Worm (Caenorhabditis elegans) whole organism, late embryonic: Measurements from ENCODE around the gene nspg-14.

Experiments
- C08G9.2 ChIP-seq: sonication (generic microtip); optimal IDR thresholded peaks from 2 replicates; lab custom pipeline; 2016; ENCODE audit warnings: mild to moderate bottlenecking, missing genetic modification characterization, moderate library complexity, missing compliant biosample characterization
- C38D4.7 ChIP-seq: fragments of 200-800 bp; sonication (Bioruptor generic); optimal IDR thresholded peaks from 2 replicates; lab custom pipeline; 2018; ENCODE audit warnings: mild to moderate bottlenecking, missing genetic modification characterization, moderate library complexity, missing compliant biosample characterization
- F13H6.1 ChIP-seq: sonication (generic microtip); optimal IDR thresholded peaks from 2 replicates; lab custom pipeline; 2016; ENCODE audit warnings: missing genetic modification characterization, missing compliant biosample characterization
- T23F11.4 ChIP-seq: fragments of 200-800 bp; sonication (Bioruptor generic); optimal IDR thresholded peaks from 2 replicates; lab custom pipeline; 2018; ENCODE audit warnings: mild to moderate bottlenecking, missing genetic modification characterization, missing compliant biosample characterization
- ahr-1 ChIP-seq: sonication (generic microtip); optimal IDR thresholded peaks from 2 replicates; lab custom pipeline; 2016; ENCODE audit warnings: missing genetic modification characterization, missing compliant biosample characterization
- ceh-14 ChIP-seq: sonication (generic microtip); optimal IDR thresholded peaks from 2 replicates; lab custom pipeline; 2016; ENCODE audit warnings: missing genotype, missing genetic modification characterization, missing compliant biosample characterization
- ceh-18 ChIP-seq: sonication (generic microtip); optimal IDR thresholded peaks from 2 replicates; lab custom pipeline; 2016; ENCODE audit warnings: missing genetic modification characterization, missing compliant biosample characterization
- ceh-19 ChIP-seq: fragments of 200-800 bp; sonication (Bioruptor generic); optimal IDR thresholded peaks from 2 replicates; lab custom pipeline; 2018; ENCODE audit warnings: mild to moderate bottlenecking, missing genetic modification characterization, missing compliant biosample characterization
- ceh-30 ChIP-seq: fragments of 150-350 bp; optimal IDR thresholded peaks from 2 replicates; lab custom pipeline; 2014; ENCODE audit warnings: missing biosample characterization, missing genetic modification characterization
- ceh-31 ChIP-seq: sonication (generic microtip); optimal IDR thresholded peaks from 2 replicates; lab custom pipeline; 2016; ENCODE audit warnings: missing genetic modification characterization, missing compliant biosample characterization
- ceh-34 ChIP-seq: sonication (generic microtip); optimal IDR thresholded peaks from 2 replicates; lab custom pipeline; 2016; ENCODE audit warnings: mild to moderate bottlenecking, missing genetic modification characterization, missing compliant biosample characterization
- ceh-9 ChIP-seq: sonication (generic microtip); optimal IDR thresholded peaks from 2 replicates; lab custom pipeline; 2016; ENCODE audit warnings: mild to moderate bottlenecking, missing genetic modification characterization, inconsistent platforms, missing compliant biosample characterization
- che-1 ChIP-seq: sonication (generic microtip); optimal IDR thresholded peaks from 2 replicates; lab custom pipeline; 2016; ENCODE audit warnings: mild to moderate bottlenecking, missing genetic modification characterization, missing compliant biosample characterization
- dmd-4 ChIP-seq: sonication (generic microtip); optimal IDR thresholded peaks from 2 replicates; lab custom pipeline; 2016; ENCODE audit warnings: borderline replicate concordance, missing genetic modification characterization, missing compliant biosample characterization
- dve-1 ChIP-seq: sonication (generic microtip); optimal IDR thresholded peaks from 2 replicates; lab custom pipeline; 2017; ENCODE audit warnings: antibody characterized with exemption, mild to moderate bottlenecking, missing genetic modification characterization, missing compliant biosample characterization
- elt-2 ChIP-seq: sonication (generic microtip); optimal IDR thresholded peaks from 2 replicates; lab custom pipeline; 2016; ENCODE audit warnings: missing genetic modification reagents, missing genetic modification characterization, missing compliant biosample characterization
- elt-4 ChIP-seq: sonication (generic microtip); optimal IDR thresholded peaks from 2 replicates; lab custom pipeline; 2016; ENCODE audit warnings: missing genetic modification characterization, missing compliant biosample characterization
- ets-4 ChIP-seq: sonication (generic microtip); optimal IDR thresholded peaks from 2 replicates; lab custom pipeline; 2016; ENCODE audit warnings: missing genetic modification characterization, missing compliant biosample characterization
- fkh-6 ChIP-seq: sonication (generic microtip); optimal IDR thresholded peaks from 2 replicates; lab custom pipeline; 2016; ENCODE audit warnings: missing genetic modification characterization, missing compliant biosample characterization
- hlh-13 ChIP-seq: fragments of 200-800 bp; sonication (Bioruptor generic); optimal IDR thresholded peaks from 2 replicates; lab custom pipeline; 2018; ENCODE audit warnings: mild to moderate bottlenecking, missing genetic modification characterization, missing compliant biosample characterization
- hlh-8 ChIP-seq: sonication (generic microtip); optimal IDR thresholded peaks from 2 replicates; lab custom pipeline; 2016; ENCODE audit warnings: missing genotype, missing genetic modification characterization, missing compliant biosample characterization
- lim-6 ChIP-seq: sonication (generic microtip); optimal IDR thresholded peaks from 2 replicates; lab custom pipeline; 2016; ENCODE audit warnings: missing genetic modification characterization, missing compliant biosample characterization
- mec-3 ChIP-seq: sonication (generic microtip); optimal IDR thresholded peaks from 2 replicates; lab custom pipeline; 2016; ENCODE audit warnings: borderline replicate concordance, missing genetic modification characterization, missing compliant biosample characterization
- nfya-1 ChIP-seq: sonication (generic microtip); optimal IDR thresholded peaks from 2 replicates; lab custom pipeline; 2017; ENCODE audit warnings: missing genetic modification characterization, mild to moderate bottlenecking, missing compliant biosample characterization, antibody characterized with exemption, moderate library complexity
- nhr-232 ChIP-seq: sonication (generic microtip); optimal IDR thresholded peaks from 2 replicates; lab custom pipeline; 2016; ENCODE audit warnings: missing genetic modification characterization, missing compliant biosample characterization
- pag-3 ChIP-seq: sonication (generic microtip); optimal IDR thresholded peaks from 2 replicates; lab custom pipeline; 2016; ENCODE audit warnings: missing compliant biosample characterization, missing genetic modification characterization, borderline replicate concordance
- pat-9 ChIP-seq: fragments of 200-800 bp; sonication (Bioruptor generic); optimal IDR thresholded peaks from 2 replicates; lab custom pipeline; 2018; ENCODE audit warnings: mild to moderate bottlenecking, missing genetic modification characterization, moderate library complexity, missing compliant biosample characterization
- pha-2 ChIP-seq: sonication (generic microtip); optimal IDR thresholded peaks from 2 replicates; lab custom pipeline; 2017; ENCODE audit warnings: mild to moderate bottlenecking, missing genetic modification characterization, missing compliant biosample characterization
- pha-4 ChIP-seq: fragments of 150-350 bp; optimal IDR thresholded peaks from 2 replicates; lab custom pipeline; 2018; ENCODE audit warnings: missing biosample characterization, missing genetic modification reagents, missing genetic modification characterization
- pros-1 ChIP-seq: fragments of 150-350 bp; optimal IDR thresholded peaks from 2 replicates; lab custom pipeline; 2014; ENCODE audit warnings: missing biosample characterization, missing genetic modification reagents, missing genetic modification characterization
- ref-2 ChIP-seq: sonication (generic microtip); optimal IDR thresholded peaks from 2 replicates; lab custom pipeline; 2016; ENCODE audit warnings: missing genetic modification characterization, missing compliant biosample characterization
- rnt-1 ChIP-seq: sonication (generic microtip); optimal IDR thresholded peaks from 2 replicates; lab custom pipeline; 2016; ENCODE audit warnings: missing genetic modification characterization, missing compliant biosample characterization
- sdc-2 ChIP-seq: sonication (generic microtip); optimal IDR thresholded peaks from 2 replicates; lab custom pipeline; 2016; ENCODE audit warnings: missing genotype, missing genetic modification characterization, missing compliant biosample characterization
- sox-4 ChIP-seq: sonication (generic microtip); optimal IDR thresholded peaks from 2 replicates; lab custom pipeline; 2017; ENCODE audit warnings: mild to moderate bottlenecking, missing genetic modification characterization, inconsistent platforms, missing compliant biosample characterization
- tbx-2 ChIP-seq: sonication (generic microtip); optimal IDR thresholded peaks from 2 replicates; lab custom pipeline; 2016; ENCODE audit warnings: missing genetic modification characterization, missing compliant biosample characterization
- ttx-3 ChIP-seq: sonication (generic microtip); optimal IDR thresholded peaks from 2 replicates; lab custom pipeline; 2016; ENCODE audit warnings: missing genetic modification reagents, missing genetic modification characterization, missing compliant biosample characterization
- unc-42 ChIP-seq: sonication (generic microtip); optimal IDR thresholded peaks from 2 replicates; lab custom pipeline; 2016; ENCODE audit warnings: missing genotype, missing genetic modification characterization, missing compliant biosample characterization
- unc-86 ChIP-seq: sonication (generic microtip); optimal IDR thresholded peaks from 2 replicates; lab custom pipeline; 2016; ENCODE audit warnings: missing genetic modification characterization, missing compliant biosample characterization
- zip-5 ChIP-seq: sonication (generic microtip); optimal IDR thresholded peaks from 2 replicates; lab custom pipeline; 2016; ENCODE audit warnings: missing genetic modification characterization, missing compliant biosample characterization

Gene nspg-14

ce11 chrX:5248754-5249153 lies 4.1 kb upstream of the nspg-14 start:
- TF ChIP-seq ceh-14 (tag; lab: Kevin White, UChicago) (no peak), pros-1 (tag; lab: Kevin White, UChicago) (no peak), dve-1 (no peak), pag-3 (tag; lab: Kevin White, UChicago) (no peak), ceh-31 (tag; lab: Kevin White, UChicago) (no peak), C38D4.7 (GFP tag; lab: Kevin White, UChicago) (no peak), ceh-30 (tag; lab: Kevin White, UChicago) (no peak), F13H6.1 (tag; lab: Kevin White, UChicago) (no peak)
- TF ChIP-seq, all 69 proteins: peak for 0

- TF ChIP-seq hlh-13 (GFP tag; lab: Kevin White, UChicago) = no peak
- no peak for TF ChIP-seq pat-9
- no peak for TF ChIP-seq zip-5 (tag; lab: Kevin White, UChicago)
- no peak for TF ChIP-seq sdc-2 (tag; lab: Kevin White, UChicago)
- TF ChIP-seq ceh-34 (tag; lab: Kevin White, UChicago) = no peak
- no peak for TF ChIP-seq nfya-1 (tag; lab: Kevin White, UChicago)
- no peak for TF ChIP-seq ceh-18
- TF ChIP-seq C38D4.7 (GFP tag; lab: Kevin White, UChicago) = no peak
- TF ChIP-seq pha-4 (tag; lab: Kevin White, UChicago) = no peak
- TF ChIP-seq pha-2 (tag; lab: Kevin White, UChicago) = no peak
- no peak for TF ChIP-seq F13H6.1 (tag; lab: Kevin White, UChicago)
- TF ChIP-seq elt-4 (tag; lab: Kevin White, UChicago) = no peak
- no peak for TF ChIP-seq ets-4 (tag; lab: Kevin White, UChicago)
- no peak for TF ChIP-seq C08G9.2
Measured at ce11 chrX:5249603-5250002, 3.2 kb upstream of the nspg-14 start, which contains the start of gene Y34B4A.10. Gene Y34B4A.10, plus strand, starts transcription at chrX:5249903.

ce11 chrX:5254894-5255293 lies 2.0 kb downstream of the nspg-14 start, which contains the start of gene nspg-13:
Gene nspg-13, plus strand, starts transcription at chrX:5255194.
- no peak for TF ChIP-seq T23F11.4 (GFP tag; lab: Kevin White, UChicago)
- TF ChIP-seq unc-86 (tag; lab: Kevin White, UChicago) = no peak
- TF ChIP-seq C08G9.2 = no peak
- TF ChIP-seq tbx-2 (tag; lab: Kevin White, UChicago) = no peak
- TF ChIP-seq ttx-3 = no peak
- TF ChIP-seq unc-42 = no peak
- no peak for TF ChIP-seq ceh-19 (GFP tag; lab: Kevin White, UChicago)
- no peak for TF ChIP-seq ref-2
- TF ChIP-seq fkh-6 = no peak
- no peak for TF ChIP-seq nfya-1 (tag; lab: Kevin White, UChicago)
- no peak for TF ChIP-seq dmd-4
- TF ChIP-seq ceh-9 (tag; lab: Kevin White, UChicago) = no peak
- TF ChIP-seq F13H6.1 (tag; lab: Kevin White, UChicago) = no peak
- TF ChIP-seq sox-4 (tag; lab: Kevin White, UChicago) = no peak

- TF ChIP-seq fkh-6 (no peak), ets-4 (tag; lab: Kevin White, UChicago) (no peak), nhr-232 (tag; lab: Kevin White, UChicago) (no peak), F13H6.1 (tag; lab: Kevin White, UChicago) (no peak), lim-6 (no peak), ahr-1 (tag; lab: Kevin White, UChicago) (no peak), unc-42 (no peak), rnt-1 (tag; lab: Kevin White, UChicago) (no peak), hlh-8 (tag; lab: Kevin White, UChicago) (no peak), mec-3 (tag; lab: Kevin White, UChicago) (no peak), elt-2 (no peak), che-1 (no peak)
Measured at ce11 chrX:5255320-5255719, 2.5 kb downstream of the nspg-14 start.
